Fruit fly (Drosophila melanogaster) whole organism, embryonic: ENCODE data around the gene RabX6.

ENCODE experiments used
- Aef1 ChIP-seq: fragments of 200-800 bp; sonication (Bioruptor generic); IDR thresholded peaks from 3 replicates; pipeline ENCODE4 v1.3.6; 2022; ENCODE audit warnings: missing biosample characterization, missing genetic modification characterization
- CG10543 ChIP-seq: fragments of 200-800 bp; sonication (Bioruptor generic); optimal IDR thresholded peaks from 3 replicates; lab custom pipeline; 2017; ENCODE audit warnings: missing biosample characterization, mild to moderate bottlenecking, missing genetic modification characterization, moderate library complexity
- CG11696 ChIP-seq: fragments of 200-800 bp; sonication (Bioruptor generic); IDR thresholded peaks from 2 replicates; pipeline ENCODE4 v1.3.6; 2022; ENCODE audit warnings: missing biosample characterization, missing genetic modification characterization
- CG1233 ChIP-seq: fragments of 200-800 bp; sonication (Bioruptor generic); optimal IDR thresholded peaks from 4 replicates; lab custom pipeline; 2018; ENCODE audit warnings: missing biosample characterization, mild to moderate bottlenecking, missing genetic modification characterization
- CG12391 ChIP-seq: fragments of 200-800 bp; sonication (Bioruptor generic); optimal IDR thresholded peaks from 3 replicates; lab custom pipeline; 2018; ENCODE audit warnings: missing biosample characterization, mild to moderate bottlenecking, missing genetic modification characterization, moderate library complexity
- CG13123 ChIP-seq: fragments of 200-800 bp; sonication (Bioruptor generic); optimal IDR thresholded peaks from 2 replicates; lab custom pipeline; 2016; ENCODE audit warnings: missing biosample characterization, missing genetic modification characterization
- CG15601 ChIP-seq: fragments of 200-800 bp; sonication (Bioruptor generic); optimal IDR thresholded peaks from 3 replicates; lab custom pipeline; 2019; ENCODE audit warnings: missing biosample characterization, mild to moderate bottlenecking, missing genetic modification characterization, moderate library complexity
- CG1603 ChIP-seq: fragments of 200-800 bp; sonication (Bioruptor generic); optimal IDR thresholded peaks from 2 replicates; lab custom pipeline; 2019; ENCODE audit warnings: missing biosample characterization, mild to moderate bottlenecking, missing genetic modification characterization, moderate library complexity
- CG17829 ChIP-seq: fragments of 200-800 bp; optimal IDR thresholded peaks from 2 replicates; lab custom pipeline; 2019; ENCODE audit warnings: missing biosample characterization, mild to moderate bottlenecking, missing genetic modification characterization, moderate library complexity
- CG18262 ChIP-seq: fragments of 200-800 bp; optimal IDR thresholded peaks from 3 replicates; lab custom pipeline; 2019; ENCODE audit warnings: missing biosample characterization, mild to moderate bottlenecking, missing genetic modification characterization, moderate library complexity
- CG30020 ChIP-seq: fragments of 200-800 bp; optimal IDR thresholded peaks from 2 replicates; lab custom pipeline; 2019; ENCODE audit warnings: missing biosample characterization, mild to moderate bottlenecking, missing genetic modification characterization, moderate library complexity
- CG3065 ChIP-seq: fragments of 200-800 bp; sonication (Bioruptor generic); optimal IDR thresholded peaks from 2 replicates; lab custom pipeline; 2016; ENCODE audit warnings: missing biosample characterization, missing genetic modification characterization
- CG3995 ChIP-seq: fragments of 200-800 bp; sonication (Bioruptor generic); optimal IDR thresholded peaks from 3 replicates; lab custom pipeline; 2016; ENCODE audit warnings: missing biosample characterization, missing genetic modification characterization
- CG4328 ChIP-seq: fragments of 200-800 bp; sonication (Bioruptor generic); optimal IDR thresholded peaks from 3 replicates; lab custom pipeline; 2017; ENCODE audit warnings: missing biosample characterization, missing genetic modification reagents, missing genetic modification characterization
- CG6254 ChIP-seq: fragments of 200-800 bp; sonication (Bioruptor generic); optimal IDR thresholded peaks from 3 replicates; lab custom pipeline; 2017; ENCODE audit warnings: mild to moderate bottlenecking, missing biosample characterization, missing genetic modification reagents, missing genetic modification characterization
- CG7357 ChIP-seq: fragments of 200-800 bp; sonication (Bioruptor generic); IDR thresholded peaks from 3 replicates; pipeline ENCODE4 v1.3.6; 2022; ENCODE audit warnings: missing biosample characterization, missing genetic modification characterization
- CG7556 ChIP-seq: fragments of 200-800 bp; sonication (Bioruptor generic); optimal IDR thresholded peaks from 2 replicates; lab custom pipeline; 2017; ENCODE audit warnings: missing biosample characterization, mild to moderate bottlenecking, missing genetic modification characterization
- CG8089 ChIP-seq: fragments of 200-800 bp; sonication (Bioruptor generic); optimal IDR thresholded peaks from 3 replicates; lab custom pipeline; 2016; ENCODE audit warnings: missing biosample characterization, missing genetic modification characterization
- CG8359 ChIP-seq: fragments of 200-800 bp; sonication (Bioruptor generic); optimal IDR thresholded peaks from 2 replicates; lab custom pipeline; 2017; ENCODE audit warnings: missing biosample characterization, mild to moderate bottlenecking, missing genetic modification characterization, borderline replicate concordance
- CG9437 ChIP-seq: fragments of 200-800 bp; sonication (Bioruptor generic); optimal IDR thresholded peaks from 2 replicates; lab custom pipeline; 2018; ENCODE audit warnings: missing biosample characterization, mild to moderate bottlenecking, missing genetic modification characterization
- CG9932 ChIP-seq: fragments of 200-800 bp; sonication (Bioruptor generic); IDR thresholded peaks from 2 replicates; pipeline ENCODE4 v1.3.6; 2022; ENCODE audit warnings: missing biosample characterization, missing genetic modification characterization
- D19A ChIP-seq: fragments of 200-800 bp; optimal IDR thresholded peaks from 3 replicates; lab custom pipeline; 2019; ENCODE audit warnings: missing biosample characterization, mild to moderate bottlenecking, missing genetic modification characterization, moderate library complexity
- Dip3 ChIP-seq: fragments of 200-800 bp; sonication (Bioruptor generic); optimal IDR thresholded peaks from 3 replicates; lab custom pipeline; 2016; ENCODE audit warnings: missing biosample characterization, missing genetic modification characterization
- Dp ChIP-seq: fragments of 200-800 bp; sonication (Bioruptor generic); optimal IDR thresholded peaks from 2 replicates; lab custom pipeline; 2018; ENCODE audit warnings: missing biosample characterization, mild to moderate bottlenecking, missing genetic modification characterization, moderate library complexity
- GATAe ChIP-seq: fragments of 200-800 bp; sonication (Bioruptor generic); conservative IDR thresholded peaks from 2 replicates; pipeline ENCODE4 v1.3.6; 2022; ENCODE audit warnings: missing biosample characterization, missing genetic modification characterization
- Hmx ChIP-seq: fragments of 200-800 bp; sonication (Bioruptor generic); optimal IDR thresholded peaks from 2 replicates; lab custom pipeline; 2016; ENCODE audit warnings: missing biosample characterization, missing genetic modification characterization
- Jarid2 ChIP-seq: fragments of 200-800 bp; sonication (Bioruptor generic); optimal IDR thresholded peaks from 3 replicates; lab custom pipeline; 2017; ENCODE audit warnings: mild to moderate bottlenecking, missing biosample characterization, missing genetic modification reagents, missing genetic modification characterization
- Lpt ChIP-seq: fragments of >200 bp; optimal IDR thresholded peaks from 2 replicates; lab custom pipeline; 2018; ENCODE audit warnings: missing biosample characterization, missing genetic modification characterization
- Max ChIP-seq: fragments of 200-800 bp; sonication (Bioruptor generic); optimal IDR thresholded peaks from 2 replicates; lab custom pipeline; 2016; ENCODE audit warnings: missing biosample characterization, mild to moderate bottlenecking, missing genetic modification characterization
- NFAT ChIP-seq: fragments of 200-800 bp; sonication (Bioruptor generic); IDR thresholded peaks from 2 replicates; pipeline ENCODE4 v1.3.6; 2022; ENCODE audit warnings: missing biosample characterization, missing genetic modification characterization
- Oaz ChIP-seq: fragments of 200-800 bp; sonication (Bioruptor generic); IDR thresholded peaks from 2 replicates; pipeline ENCODE4 v1.3.6; 2022; ENCODE audit warnings: missing biosample characterization, missing genetic modification characterization
- PHDP ChIP-seq: fragments of 200-800 bp; sonication (Bioruptor generic); optimal IDR thresholded peaks from 3 replicates; lab custom pipeline; 2018; ENCODE audit warnings: missing biosample characterization, mild to moderate bottlenecking, missing genetic modification characterization, moderate library complexity
- amos ChIP-seq: fragments of 200-800 bp; sonication (Bioruptor generic); IDR thresholded peaks from 2 replicates; pipeline ENCODE4 v1.3.6; 2022; ENCODE audit warnings: missing biosample characterization, missing genetic modification characterization; ENCODE audit not compliant: partially characterized antibody
- dmrt99B ChIP-seq: fragments of 200-800 bp; sonication (Bioruptor generic); optimal IDR thresholded peaks from 2 replicates; lab custom pipeline; 2018; ENCODE audit warnings: missing biosample characterization, mild to moderate bottlenecking, missing genetic modification characterization, moderate library complexity
- fd96Cb ChIP-seq: fragments of 200-800 bp; sonication (Bioruptor generic); optimal IDR thresholded peaks from 2 replicates; lab custom pipeline; 2018; ENCODE audit warnings: missing biosample characterization, mild to moderate bottlenecking, missing genetic modification characterization, moderate library complexity
- grau ChIP-seq: fragments of 200-800 bp; optimal IDR thresholded peaks from 3 replicates; lab custom pipeline; 2019; ENCODE audit warnings: missing biosample characterization, mild to moderate bottlenecking, missing genetic modification characterization, moderate library complexity
- gsb ChIP-seq: fragments of 200-800 bp; sonication (Bioruptor generic); IDR thresholded peaks from 2 replicates; pipeline ENCODE4 v1.3.6; 2022; ENCODE audit warnings: missing biosample characterization, missing genetic modification characterization
- gsb-n ChIP-seq: fragments of 200-800 bp; sonication (Bioruptor generic); optimal IDR thresholded peaks from 3 replicates; lab custom pipeline; 2018; ENCODE audit warnings: missing biosample characterization, mild to moderate bottlenecking, missing genetic modification characterization
- lmd ChIP-seq: fragments of 200-800 bp; sonication (Bioruptor generic); IDR thresholded peaks from 2 replicates; pipeline ENCODE4 v1.3.6; 2022; ENCODE audit warnings: missing biosample characterization, missing genetic modification characterization
- mirr ChIP-seq: fragments of 200-800 bp; sonication (Bioruptor generic); optimal IDR thresholded peaks from 3 replicates; lab custom pipeline; 2018; ENCODE audit warnings: missing biosample characterization, mild to moderate bottlenecking, missing genetic modification characterization
- pb ChIP-seq: fragments of 200-800 bp; sonication (Bioruptor generic); optimal IDR thresholded peaks from 3 replicates; lab custom pipeline; 2016; ENCODE audit warnings: missing biosample characterization, missing genetic modification characterization
- pzg ChIP-seq: fragments of 200-800 bp; sonication (Bioruptor generic); optimal IDR thresholded peaks from 3 replicates; lab custom pipeline; 2018; ENCODE audit warnings: missing biosample characterization, mild to moderate bottlenecking, missing genetic modification characterization, moderate library complexity
- row ChIP-seq: fragments of 200-800 bp; sonication (Bioruptor generic); IDR thresholded peaks from 3 replicates; pipeline ENCODE4 v1.3.6; 2022; ENCODE audit warnings: missing biosample characterization, missing genetic modification characterization
- salm ChIP-seq: fragments of 200-800 bp; sonication (Bioruptor generic); optimal IDR thresholded peaks from 2 replicates; lab custom pipeline; 2018; ENCODE audit warnings: missing biosample characterization, mild to moderate bottlenecking, missing genetic modification characterization
- sc ChIP-seq, 3 experiments: fragments of >200 bp in 2 of 3; fragments of 200-800 bp in 1 of 3; sonication (Bioruptor generic) in 1 of 3; optimal IDR thresholded peaks; 2 replicates in 2 of 3; 3 replicates in 1 of 3; lab custom pipeline; 2017; ENCODE audit warnings: mild to moderate bottlenecking in 1 of 3, missing biosample characterization in 1 of 3, missing genetic modification characterization in 1 of 3, missing genetic modification reagents in 1 of 3
- tap ChIP-seq: fragments of 200-800 bp; optimal IDR thresholded peaks from 3 replicates; lab custom pipeline; 2019; ENCODE audit warnings: missing biosample characterization, mild to moderate bottlenecking, missing genetic modification characterization, moderate library complexity
- toy ChIP-seq: fragments of 200-800 bp; sonication (Bioruptor generic); IDR thresholded peaks from 2 replicates; pipeline ENCODE4 v1.3.6; 2022; ENCODE audit warnings: missing biosample characterization, missing genetic modification characterization
- trh ChIP-seq: fragments of 200-800 bp; sonication (Bioruptor generic); optimal IDR thresholded peaks from 2 replicates; lab custom pipeline; 2016; ENCODE audit warnings: missing biosample characterization, missing genetic modification characterization
- vfl ChIP-seq: fragments of 200-800 bp; sonication (Bioruptor generic); optimal IDR thresholded peaks from 2 replicates; lab custom pipeline; 2016; ENCODE audit warnings: missing biosample characterization, missing genetic modification characterization

Gene RabX6

DNA sequence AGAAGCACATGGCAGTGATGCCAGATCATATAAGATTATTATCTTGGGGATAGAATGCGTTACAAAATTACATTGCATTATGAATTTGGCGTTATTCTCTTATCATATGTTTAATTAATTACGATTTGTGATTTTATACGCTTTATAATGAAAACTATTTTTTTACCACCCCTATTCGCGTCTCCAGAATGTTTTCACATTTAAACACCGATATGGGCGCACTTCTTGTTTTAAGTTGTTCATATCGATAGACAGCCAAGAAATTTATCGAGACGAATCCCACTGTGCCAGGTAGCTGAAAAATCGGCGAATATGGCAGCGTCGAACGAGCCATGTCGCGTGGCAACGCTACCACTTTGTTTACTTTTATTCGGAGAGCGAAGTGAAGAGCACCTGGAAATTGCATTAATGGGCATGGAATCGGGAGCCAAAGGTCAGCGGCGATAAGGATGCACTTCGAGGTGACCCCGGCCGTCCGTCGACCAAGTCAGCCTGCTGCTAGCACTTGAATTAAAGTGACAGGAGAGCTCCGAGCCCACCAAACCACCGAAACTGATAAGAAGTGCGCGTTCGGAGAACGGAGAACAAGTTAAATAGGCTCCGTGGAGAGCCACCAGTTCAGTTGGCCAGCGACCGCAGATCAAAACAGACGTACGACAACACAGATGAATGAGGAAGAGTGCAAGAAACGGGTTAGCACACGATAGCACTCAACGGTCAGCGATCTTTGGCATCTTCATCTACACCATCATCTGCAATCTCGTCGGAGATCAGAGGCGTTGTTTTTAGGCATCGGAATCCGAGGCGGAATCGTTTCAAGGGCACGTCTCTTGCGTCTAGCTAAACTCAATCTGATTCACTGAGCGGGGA lies 41.9 kb upstream of the RabX6 start, which contains the start of gene Gale (continued):
- TF ChIP-seq CG7556 (no peak), mirr (GFP tag; lab: Kevin White, UChicago) (peak; percentile 11), Dp (GFP tag; lab: Kevin White, UChicago) (peak; percentile 71), CG30020 (tag; lab: Kevin White, UChicago) (no peak), Oaz (GFP tag; lab: Robert Waterston, UW) (no peak), GATAe (peak; percentile 58), PHDP (tag; lab: Kevin White, UChicago) (no peak), dmrt99B (tag; lab: Kevin White, UChicago) (no peak), Jarid2 (GFP tag; lab: Kevin White, UChicago) (peak; percentile 73), CG8359 (GFP tag; lab: Kevin White, UChicago) (no peak), Hmx (GFP tag; lab: Kevin White, UChicago) (no peak), CG15601 (tag; lab: Kevin White, UChicago) (no peak), CG4328 (GFP tag; lab: Kevin White, UChicago) (no peak), CG10543 (peak; percentile 63), CG9437 (GFP tag; lab: Kevin White, UChicago) (no peak), Dip3 (no peak), CG11696 (GFP tag; lab: Robert Waterston, UW) (no peak), sc (optimal IDR thresholded peaks at IDR 0.05; lab: Kevin White, UChicago) (no peak), sc (GFP tag; optimal IDR thresholded peaks at IDR 0.05; lab: Kevin White, UChicago) (no peak), CG17829 (tag; lab: Kevin White, UChicago) (no peak), gsb-n (no peak), CG8089 (GFP tag; lab: Kevin White, UChicago) (no peak), grau (tag; lab: Kevin White, UChicago) (no peak), Lpt (no peak), NFAT (GFP tag; lab: Robert Waterston, UW) (no peak), lmd (GFP tag; lab: Robert Waterston, UW) (no peak; the same call in 1 of the 2 replicates), tap (no peak), amos (GFP tag; lab: Robert Waterston, UW) (peak; percentile 73), CG3065 (GFP tag; lab: Kevin White, UChicago) (no peak), CG7357 (GFP tag; lab: Robert Waterston, UW) (no peak), CG18262 (tag; lab: Kevin White, UChicago) (no peak), toy (GFP tag; lab: Robert Waterston, UW) (no peak), pzg (GFP tag; lab: Kevin White, UChicago) (peak; percentile 70), CG13123 (GFP tag; lab: Kevin White, UChicago) (no peak), Aef1 (no peak), row (GFP tag; lab: Robert Waterston, UW) (peak; percentile 42; the same call in 2 of the 3 replicates), CG12391 (no peak), salm (no peak), gsb (no peak; the same call in 1 of the 2 replicates), CG1233 (no peak), fd96Cb (no peak), CG1603 (tag; lab: Kevin White, UChicago) (peak; percentile 27), vfl (GFP tag; lab: Kevin White, UChicago) (no peak), D19A (no peak), pb (GFP tag; lab: Kevin White, UChicago) (no peak), CG9932 (GFP tag; lab: Robert Waterston, UW) (no peak; the same call in 1 of the 2 replicates), Max (GFP tag; lab: Kevin White, UChicago) (no peak), CG3995 (no peak), trh (no peak), CG6254 (GFP tag; lab: Kevin White, UChicago) (no peak)
